Worm (Caenorhabditis elegans) whole organism, L4/young adult: Measurements from ENCODE around the gene gck-1.

ENCODE experiments used
- dao-5 ChIP-seq: sonication (generic microtip); optimal IDR thresholded peaks from 2 replicates; lab custom pipeline; 2016; ENCODE audit warnings: missing genotype, missing genetic modification characterization, moderate library complexity, missing compliant biosample characterization
- him-1 ChIP-seq: sonication (generic microtip); optimal IDR thresholded peaks from 2 replicates; lab custom pipeline; 2016; ENCODE audit warnings: missing genotype, missing genetic modification reagents, missing genetic modification characterization, missing compliant biosample characterization

- no peak for TF ChIP-seq him-1 (tag; lab: Kevin White, UChicago)
- no peak for TF ChIP-seq dao-5 (tag; lab: Kevin White, UChicago)
Measured at ce11 chrV:8898756-8899155, 48.8 kb upstream of the gck-1 start, which contains the start of gene frpr-13.
